Worm (Caenorhabditis elegans): ENCODE results near the gene ZK105.8.
A peak's percentile ranks its signal among the peaks of the same experiment; 100 is the strongest.

The ZK105.8 gene

DNA sequence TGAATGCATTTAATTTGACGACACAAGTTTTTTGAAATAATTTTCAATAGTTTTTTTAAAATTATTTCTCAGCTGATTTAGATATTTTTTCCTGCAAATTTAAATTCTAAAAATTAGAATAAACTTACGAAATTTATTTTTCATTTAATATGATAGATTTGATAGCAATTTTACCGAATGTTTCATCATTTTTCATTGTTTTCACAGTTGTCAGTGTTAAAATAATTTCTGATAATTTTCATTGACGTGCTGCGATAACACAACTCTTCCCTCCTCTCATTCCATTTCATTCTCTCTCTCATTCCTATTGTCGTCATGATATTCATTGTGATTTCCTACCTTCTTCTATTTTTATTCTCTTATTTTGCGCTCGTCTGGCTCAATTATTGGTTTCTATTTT is 35.9 kb downstream of the ZK105.8 start, which contains the start of gene hint-3:
TSS of gene hint-3 (plus strand) at position 301 of the 400 bp plus-strand sequence.
- TF ChIP-seq dsc-1 (tag; optimal IDR thresholded peaks at IDR 0.05) (no peak), nhr-85 (tag) (no peak), nhr-90 (tag; optimal IDR thresholded peaks at IDR 0.05; ENCODE audit: poor library complexity) (no peak), C04F5.9 (tag; optimal IDR thresholded peaks at IDR 0.05) (no peak), ceh-8 (GFP tag; optimal IDR thresholded peaks at IDR 0.05) (no peak), snu-23 (GFP tag; optimal IDR thresholded peaks at IDR 0.05) (no peak), Y116A8C.19 (tag; optimal IDR thresholded peaks at IDR 0.05; ENCODE audit: borderline replicate concordance) (no peak), ztf-11 (tag; optimal IDR thresholded peaks at IDR 0.05) (no peak), ceh-88 (GFP tag; IDR thresholded peaks at IDR 0.05) (no peak), irx-1 (tag; optimal IDR thresholded peaks at IDR 0.05) (no peak), mdl-1 (tag; optimal IDR thresholded peaks at IDR 0.05) (no peak), tbx-2 (tag; optimal IDR thresholded peaks at IDR 0.05) (no peak), nhr-20 (tag; optimal IDR thresholded peaks at IDR 0.05) (no peak), lin-13 (GFP tag; optimal IDR thresholded peaks at IDR 0.05) (no peak), fos-1 (tag; optimal IDR thresholded peaks at IDR 0.05) (no peak), alr-1 (tag; optimal IDR thresholded peaks at IDR 0.05; ENCODE audit: borderline replicate concordance) (no peak), lin-15B (tag; optimal IDR thresholded peaks at IDR 0.05) (no peak)

DNA sequence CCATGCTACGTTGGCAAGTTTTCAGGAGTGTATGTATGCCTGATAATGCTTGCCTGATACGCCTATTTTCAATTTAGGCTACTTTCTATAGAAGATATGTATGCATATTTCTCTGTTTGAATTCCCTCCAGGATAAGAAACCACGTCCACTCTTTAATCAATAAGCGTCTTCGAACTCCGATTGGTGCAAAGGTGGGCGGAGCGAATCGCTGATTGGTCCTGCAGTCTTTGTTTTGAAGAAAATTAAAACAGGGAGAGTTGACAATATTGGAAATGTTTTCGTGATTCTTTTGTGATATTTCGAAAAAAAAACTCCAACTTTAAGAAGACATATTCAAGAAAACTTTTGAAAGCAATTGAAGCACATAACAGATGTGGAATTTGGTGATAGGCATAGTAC is 37.6 kb downstream of the ZK105.8 start:
- no peak for TF ChIP-seq Y116A8C.19 (tag; optimal IDR thresholded peaks at IDR 0.05; ENCODE audit: borderline replicate concordance)
- no peak for TF ChIP-seq blmp-1 (tag; optimal IDR thresholded peaks at IDR 0.05)
- TF ChIP-seq ztf-11 (tag; optimal IDR thresholded peaks at IDR 0.05): no peak
- no peak for TF ChIP-seq tlp-1 (tag; optimal IDR thresholded peaks at IDR 0.05)
- TF ChIP-seq lin-14 (GFP tag; optimal IDR thresholded peaks at IDR 0.05): no peak

DNA sequence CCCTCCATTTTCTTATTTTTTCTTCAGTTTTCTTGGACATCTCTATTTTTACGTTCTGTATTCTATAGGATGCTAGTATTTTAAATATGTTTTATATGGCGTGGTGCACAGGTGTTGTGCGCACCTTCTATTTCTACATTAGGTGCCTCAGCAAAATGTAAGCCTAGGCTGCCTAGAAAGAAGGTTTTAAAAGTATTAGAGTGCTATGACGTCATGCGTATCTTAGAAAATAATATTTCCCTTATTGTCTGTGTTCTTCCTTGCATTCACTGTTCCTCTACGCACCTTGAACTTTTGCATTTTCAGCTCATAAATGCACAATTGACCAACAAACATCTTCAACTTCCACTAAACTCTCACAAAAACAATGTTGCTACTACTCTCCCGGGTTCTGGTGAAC is 46.7 kb downstream of the ZK105.8 start, which contains the start of gene frpr-3:
TSS of gene frpr-3 (plus strand) at position 301 of the 400 bp plus-strand sequence.
- TF ChIP-seq pag-3 (tag; optimal IDR thresholded peaks at IDR 0.05; ENCODE audit: borderline replicate concordance, insufficient read depth): no peak

DNA sequence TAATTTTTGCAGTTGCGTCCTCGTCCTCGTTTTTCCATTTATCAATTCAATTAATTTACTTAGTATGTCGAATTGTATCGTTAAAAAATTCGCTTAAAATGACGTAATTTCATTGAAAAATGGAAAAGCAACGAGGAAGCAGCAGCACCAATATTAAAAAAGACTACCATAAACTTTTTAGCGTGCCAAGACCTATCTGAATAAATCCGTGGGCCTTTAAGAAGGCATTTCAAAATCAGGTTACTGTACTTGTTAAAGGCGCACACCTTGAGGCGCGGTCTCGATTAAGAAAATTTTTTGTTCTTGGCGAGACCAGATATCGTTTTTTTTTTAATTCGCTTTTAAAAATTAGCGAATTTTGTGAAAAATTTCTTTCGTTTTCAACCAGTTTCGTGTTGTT is 49.4 kb downstream of the ZK105.8 start:
- TF ChIP-seq nhr-90 (tag; optimal IDR thresholded peaks at IDR 0.05; ENCODE audit: poor library complexity): no peak

DNA sequence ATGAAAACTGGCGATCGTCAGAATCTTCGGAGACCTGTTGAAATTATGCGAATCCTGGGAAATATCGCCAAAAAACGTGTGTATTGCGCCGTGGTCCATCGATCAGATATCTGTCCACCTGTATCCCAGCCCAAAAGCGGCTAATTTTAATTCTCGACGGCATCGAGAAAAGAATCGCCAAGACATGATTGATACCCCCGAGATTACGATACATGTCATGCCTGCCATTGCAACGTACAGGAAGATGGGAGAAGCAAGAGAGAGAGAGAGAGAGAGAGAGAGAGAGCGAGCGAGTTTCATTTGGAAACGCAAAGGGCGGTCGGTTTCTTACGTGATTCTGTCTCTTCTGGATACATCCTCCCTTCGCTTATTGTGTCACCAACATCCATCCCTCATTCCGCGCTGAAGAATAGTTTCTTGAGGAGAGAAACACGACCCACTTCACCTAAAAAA is 49.9 kb downstream of the ZK105.8 start, which contains the start of gene grl-10:
TSS of gene grl-10 (plus strand) at position 403 of the 453 bp plus-strand sequence.
- TF ChIP-seq nhr-11 (tag; optimal IDR thresholded peaks at IDR 0.05): no peak
- no peak for TF ChIP-seq aly-2 (tag; optimal IDR thresholded peaks at IDR 0.05)
- TF ChIP-seq lir-3 (tag; optimal IDR thresholded peaks at IDR 0.05; ENCODE audit: poor library complexity): no peak
- TF ChIP-seq elt-3 (tag; optimal IDR thresholded peaks at IDR 0.05): peak in 1 of 6 experiments; percentile 39
- peak; percentile 50 for TF ChIP-seq blmp-1 (tag; optimal IDR thresholded peaks at IDR 0.05)

DNA sequence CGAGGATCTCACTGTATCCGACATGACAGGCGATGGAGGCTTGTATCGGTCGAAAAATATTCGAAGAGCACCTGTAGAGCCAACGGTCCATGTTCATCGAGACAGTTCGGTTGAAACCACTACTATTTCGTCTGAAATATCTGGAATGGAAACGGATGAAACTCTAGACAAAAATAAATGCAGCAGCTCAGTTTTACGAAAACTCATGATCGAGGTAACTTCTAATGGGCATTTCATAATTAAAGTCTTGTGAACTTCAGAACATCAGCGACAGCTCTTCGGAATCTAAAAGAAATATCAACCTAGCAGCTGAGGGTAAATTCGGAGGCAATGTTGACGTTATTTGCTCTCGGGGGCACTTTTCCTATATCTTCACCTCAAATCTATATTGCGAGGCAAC is 50.9 kb downstream of the ZK105.8 start:
- no peak for TF ChIP-seq efl-1 (optimal IDR thresholded peaks at IDR 0.05)
- TF ChIP-seq efl-1 (GFP tag; optimal IDR thresholded peaks at IDR 0.05 in 1 of 2): no peak
- TF ChIP-seq grh-1 (GFP tag; IDR thresholded peaks at IDR 0.05): no peak
- TF ChIP-seq nhr-12 (tag; optimal IDR thresholded peaks at IDR 0.05): no peak
- no peak for TF ChIP-seq ztf-11 (tag; optimal IDR thresholded peaks at IDR 0.05)
- TF ChIP-seq nhr-77 (tag; optimal IDR thresholded peaks at IDR 0.05): no peak
- no peak for TF ChIP-seq unc-98 (GFP tag; IDR thresholded peaks at IDR 0.05)
- no peak for TF ChIP-seq pqm-1 (tag; optimal IDR thresholded peaks at IDR 0.05)
- peak; percentile 52 for TF ChIP-seq nhr-85 (tag)
- TF ChIP-seq lsy-2 (tag; optimal IDR thresholded peaks at IDR 0.05): peak in 1 of 2 experiments; percentile 7
- TF ChIP-seq ceh-90 (tag; optimal IDR thresholded peaks at IDR 0.05): no peak
- TF ChIP-seq xbp-1 (tag; optimal IDR thresholded peaks at IDR 0.05): no peak

All from whole organism, L1 larva.